Worm (Caenorhabditis elegans): ENCODE data around the gene ufd-3.

Gene ufd-3

DNA sequence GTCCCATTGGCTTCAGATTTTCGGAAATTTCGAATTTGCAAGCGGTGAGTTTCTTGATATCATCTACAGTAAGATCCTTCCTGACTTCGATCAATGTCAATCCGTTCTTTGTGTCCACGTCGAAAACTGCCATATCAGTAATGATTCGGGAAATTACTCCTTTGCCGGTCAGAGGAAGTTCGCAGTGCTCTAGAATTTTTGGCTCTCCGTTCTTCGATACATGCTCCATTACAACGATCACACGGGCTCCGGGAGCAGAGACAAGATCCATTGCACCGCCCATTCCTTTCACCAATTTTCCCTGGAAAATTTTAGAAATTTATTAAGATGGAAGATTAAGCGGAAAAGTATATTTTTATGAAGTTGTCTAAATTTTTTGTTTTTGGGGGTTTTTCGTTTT lies 6.0 kb upstream of the ufd-3 start:
- TF ChIP-seq odd-2 (tag; optimal IDR thresholded peaks at IDR 0.05) (no peak), ahr-1 (tag; optimal IDR thresholded peaks at IDR 0.05) (no peak), dve-1 (tag; optimal IDR thresholded peaks at IDR 0.05) (no peak), zip-5 (tag; optimal IDR thresholded peaks at IDR 0.05) (no peak), pax-1 (tag; optimal IDR thresholded peaks at IDR 0.05) (no peak), ceh-31 (tag; optimal IDR thresholded peaks at IDR 0.05) (no peak), pag-3 (tag; optimal IDR thresholded peaks at IDR 0.05; ENCODE audit: borderline replicate concordance) (no peak), npax-4 (tag; optimal IDR thresholded peaks at IDR 0.05) (no peak), ceh-30 (tag; optimal IDR thresholded peaks at IDR 0.05) (no peak), unc-55 (GFP tag; optimal IDR thresholded peaks at IDR 0.05) (no peak), unc-42 (tag; optimal IDR thresholded peaks at IDR 0.05) (no peak), F13H6.1 (tag; optimal IDR thresholded peaks at IDR 0.05) (no peak), pha-2 (tag; optimal IDR thresholded peaks at IDR 0.05) (no peak), elt-4 (tag; optimal IDR thresholded peaks at IDR 0.05) (no peak), ttx-3 (tag; optimal IDR thresholded peaks at IDR 0.05) (no peak), eyg-1 (tag; optimal IDR thresholded peaks at IDR 0.05) (no peak), elt-2 (tag; optimal IDR thresholded peaks at IDR 0.05) (no peak), ztf-16 (tag; optimal IDR thresholded peaks at IDR 0.05) (no peak), Y22D7AL.16 (tag; optimal IDR thresholded peaks at IDR 0.05) (no peak), fkh-10 (GFP tag; optimal IDR thresholded peaks at IDR 0.05) (no peak)

DNA sequence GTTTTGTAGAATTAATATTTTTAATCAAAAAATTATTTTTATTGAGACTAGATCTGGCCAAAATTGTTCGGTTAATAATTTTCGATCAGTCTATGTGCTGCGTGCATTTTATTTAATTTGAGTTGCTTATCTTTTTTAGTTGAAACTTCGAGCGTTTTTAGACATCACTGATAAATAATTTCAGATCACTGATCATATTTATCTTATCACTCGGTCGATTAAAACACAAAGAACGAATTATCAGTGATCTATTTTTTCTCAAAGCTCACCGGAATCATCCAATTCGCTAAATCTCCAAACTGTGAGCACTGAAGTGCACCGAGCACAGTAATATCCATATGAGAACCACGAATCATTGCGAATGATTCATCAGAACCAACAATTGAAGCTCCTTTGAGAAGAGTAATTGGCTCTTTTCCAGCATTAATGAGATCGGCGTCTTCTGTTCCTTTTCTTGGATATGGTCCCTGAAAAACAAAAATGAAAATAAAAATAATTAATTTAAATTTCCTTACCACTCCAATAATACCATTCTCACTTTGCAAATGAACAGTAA lies 5.4 kb upstream of the ufd-3 start:
- no peak for TF ChIP-seq ceh-9 (tag; optimal IDR thresholded peaks at IDR 0.05)
- TF ChIP-seq elt-2 (tag; optimal IDR thresholded peaks at IDR 0.05), result peak; percentile 61

ce11 chrII:9935664-9936063 lies 4.9 kb upstream of the ufd-3 start:
- TF ChIP-seq dmd-4 (tag; optimal IDR thresholded peaks at IDR 0.05; ENCODE audit: borderline replicate concordance) (no peak), C08G9.2 (tag; optimal IDR thresholded peaks at IDR 0.05) (no peak), ceh-24 (tag; optimal IDR thresholded peaks at IDR 0.05) (no peak)

- TF ChIP-seq tbx-7 (tag; optimal IDR thresholded peaks at IDR 0.05) (no peak), nfya-1 (tag; optimal IDR thresholded peaks at IDR 0.05) (no peak), elt-2 (tag; optimal IDR thresholded peaks at IDR 0.05) (peak; percentile 30), pha-4 (tag; optimal IDR thresholded peaks at IDR 0.05) (no peak), dve-1 (tag; optimal IDR thresholded peaks at IDR 0.05) (no peak)
Measured at ce11 chrII:9936859-9937258, 3.7 kb upstream of the ufd-3 start, which contains the start of gene C05C10.3. C05C10.3 (minus strand) TSS chrII:9936893.

ce11 chrII:9937611-9938010 lies 2.9 kb upstream of the ufd-3 start:
- peak; percentile 50 for TF ChIP-seq hlh-30 (tag; optimal IDR thresholded peaks at IDR 0.05; ENCODE audit: insufficient read depth)
- TF ChIP-seq ceh-14 (tag; optimal IDR thresholded peaks at IDR 0.05), result no peak
- no peak for TF ChIP-seq dve-1 (tag; optimal IDR thresholded peaks at IDR 0.05)
- peak; percentile 58 for TF ChIP-seq ceh-18 (tag; optimal IDR thresholded peaks at IDR 0.05)

ce11 chrII:9938877-9939276 lies 1.7 kb upstream of the ufd-3 start, which contains the start of the genes C05C10.7 and C05C10.5:
C05C10.7 (minus strand) TSS chrII:9938971.
C05C10.5 (plus strand) TSS chrII:9939040.
- no peak for TF ChIP-seq Y22D7AL.16 (tag; optimal IDR thresholded peaks at IDR 0.05)
- TF ChIP-seq lin-11 (tag; optimal IDR thresholded peaks at IDR 0.05), result no peak
- TF ChIP-seq C08G9.2 (tag; optimal IDR thresholded peaks at IDR 0.05), result no peak
- no peak for TF ChIP-seq dmd-4 (tag; optimal IDR thresholded peaks at IDR 0.05; ENCODE audit: borderline replicate concordance)
- no peak for TF ChIP-seq ceh-22 (tag; optimal IDR thresholded peaks at IDR 0.05)
- TF ChIP-seq ceh-14 (tag; optimal IDR thresholded peaks at IDR 0.05), result no peak
- TF ChIP-seq T23F11.4 (GFP tag; optimal IDR thresholded peaks at IDR 0.05), result no peak
- no peak for TF ChIP-seq elt-2 (tag; optimal IDR thresholded peaks at IDR 0.05)
- no peak for TF ChIP-seq hlh-6 (tag; optimal IDR thresholded peaks at IDR 0.05)
- no peak for TF ChIP-seq ceh-6 (GFP tag; optimal IDR thresholded peaks at IDR 0.05)
